Worm (Caenorhabditis elegans): ENCODE data around the gene F53B1.3.

F53B1.3 gene

ce11 chrX:2153780-2154179 is 48.4 kb downstream of the F53B1.3 start:
- TF ChIP-seq blmp-1 (tag; optimal IDR thresholded peaks at IDR 0.05) (peak; percentile 70), unc-130 (tag; optimal IDR thresholded peaks at IDR 0.05) (no peak), unc-62 (GFP tag; optimal IDR thresholded peaks at IDR 0.05) (no peak), efl-1 (optimal IDR thresholded peaks at IDR 0.05) (no peak), efl-1 (GFP tag; optimal IDR thresholded peaks at IDR 0.05 in 1 of 2) (no peak), jun-1 (tag; optimal IDR thresholded peaks at IDR 0.05) (no peak)

Measured in whole organism, L1 larva.